Worm (Caenorhabditis elegans): ENCODE results near the gene dmd-3.

ce11 chrV:19664574-19664973 lies 9.5 kb upstream of the dmd-3 start:
- TF ChIP-seq nfya-1 (tag; optimal IDR thresholded peaks at IDR 0.05; ENCODE audit: borderline replicate concordance, insufficient read depth) (no peak), ekl-4 (GFP tag; IDR thresholded peaks at IDR 0.05) (no peak)

Measured in whole organism, young adult.